Fruit fly (Drosophila melanogaster) whole organism, embryonic: ENCODE data around the gene CG13843.

Source experiments
- Asciz ChIP-seq: fragments of 200-800 bp; sonication (Bioruptor generic); optimal IDR thresholded peaks from 2 replicates; lab custom pipeline; 2017; ENCODE audit warnings: missing biosample characterization, mild to moderate bottlenecking, missing genetic modification characterization, missing genetic modification reagents
- CG10565 ChIP-seq: fragments of 200-800 bp; sonication (Bioruptor generic); optimal IDR thresholded peaks from 3 replicates; lab custom pipeline; 2016; ENCODE audit warnings: missing biosample characterization, mild to moderate bottlenecking, missing genetic modification characterization
- CG12071 ChIP-seq: fragments of 200-800 bp; sonication (Bioruptor generic); optimal IDR thresholded peaks from 3 replicates; lab custom pipeline; 2018; ENCODE audit warnings: missing biosample characterization, mild to moderate bottlenecking, missing genetic modification characterization
- CG12219 ChIP-seq: fragments of 200-800 bp; sonication (Bioruptor generic); optimal IDR thresholded peaks from 3 replicates; lab custom pipeline; 2018; ENCODE audit warnings: missing biosample characterization, mild to moderate bottlenecking, missing genetic modification characterization
- CG13287 ChIP-seq: fragments of 200-800 bp; sonication (Bioruptor generic); IDR thresholded peaks from 2 replicates; pipeline ENCODE4 v1.3.6; 2022; ENCODE audit warnings: missing biosample characterization, missing genetic modification characterization; ENCODE audit not compliant: partially characterized antibody
- CG13424 ChIP-seq: fragments of 200-800 bp; sonication (Bioruptor generic); optimal IDR thresholded peaks from 2 replicates; lab custom pipeline; 2019; ENCODE audit warnings: missing biosample characterization, mild to moderate bottlenecking, missing genetic modification characterization, moderate library complexity
- CG13894 ChIP-seq: fragments of 200-800 bp; sonication (Bioruptor generic); optimal IDR thresholded peaks from 3 replicates; lab custom pipeline; 2018; ENCODE audit warnings: missing biosample characterization, mild to moderate bottlenecking, missing genetic modification characterization, moderate library complexity
- CG14050 ChIP-seq: fragments of 200-800 bp; sonication (Bioruptor generic); IDR thresholded peaks from 3 replicates; pipeline ENCODE4 v1.3.6; 2022; ENCODE audit warnings: missing biosample characterization, missing genetic modification characterization
- CG14860 ChIP-seq: fragments of 200-800 bp; sonication (Bioruptor generic); IDR thresholded peaks from 3 replicates; pipeline ENCODE4 v1.3.6; 2022; ENCODE audit warnings: missing biosample characterization, missing genetic modification characterization; ENCODE audit not compliant: partially characterized antibody
- CG17359 ChIP-seq: fragments of 200-800 bp; sonication (Bioruptor generic); optimal IDR thresholded peaks from 3 replicates; lab custom pipeline; 2018; ENCODE audit warnings: missing biosample characterization, mild to moderate bottlenecking, missing genetic modification characterization, moderate library complexity
- CG1792 ChIP-seq: fragments of 200-800 bp; sonication (Bioruptor generic); optimal IDR thresholded peaks from 2 replicates; lab custom pipeline; 2016; ENCODE audit warnings: missing biosample characterization, missing genetic modification characterization
- CG18619 ChIP-seq: fragments of 200-800 bp; sonication (Bioruptor generic); optimal IDR thresholded peaks from 3 replicates; lab custom pipeline; 2017; ENCODE audit warnings: missing biosample characterization, mild to moderate bottlenecking, missing genetic modification characterization
- CG31441 ChIP-seq: fragments of 200-800 bp; sonication (Bioruptor generic); IDR thresholded peaks from 2 replicates; pipeline ENCODE4 v1.3.6; 2022; ENCODE audit warnings: missing biosample characterization, missing genetic modification characterization
- CG3407 ChIP-seq: fragments of 200-800 bp; sonication (Bioruptor generic); optimal IDR thresholded peaks from 2 replicates; lab custom pipeline; 2018; ENCODE audit warnings: missing biosample characterization, mild to moderate bottlenecking, missing genetic modification characterization
- CG4360 ChIP-seq: fragments of 200-800 bp; sonication (Bioruptor generic); IDR thresholded peaks from 2 replicates; pipeline ENCODE4 v1.3.6; 2022; ENCODE audit warnings: missing biosample characterization, missing genetic modification characterization
- CG6272 ChIP-seq: fragments of 200-800 bp; sonication (Bioruptor generic); IDR thresholded peaks from 2 replicates; pipeline ENCODE4 v1.3.6; 2022; ENCODE audit warnings: missing biosample characterization, missing genetic modification characterization
- CG7556 ChIP-seq: fragments of 200-800 bp; sonication (Bioruptor generic); optimal IDR thresholded peaks from 2 replicates; lab custom pipeline; 2017; ENCODE audit warnings: missing biosample characterization, mild to moderate bottlenecking, missing genetic modification characterization
- CG7745 ChIP-seq: fragments of 200-800 bp; sonication (Bioruptor generic); optimal IDR thresholded peaks from 2 replicates; lab custom pipeline; 2018; ENCODE audit warnings: missing biosample characterization, mild to moderate bottlenecking, missing genetic modification characterization, moderate library complexity
- CG7839 ChIP-seq: fragments of 200-800 bp; sonication (Bioruptor generic); optimal IDR thresholded peaks from 3 replicates; lab custom pipeline; 2018; ENCODE audit warnings: missing biosample characterization, mild to moderate bottlenecking, missing genetic modification characterization, moderate library complexity
- CG8388 ChIP-seq: fragments of 200-800 bp; sonication (Bioruptor generic); optimal IDR thresholded peaks from 2 replicates; lab custom pipeline; 2019; ENCODE audit warnings: missing biosample characterization, mild to moderate bottlenecking, missing genetic modification characterization, moderate library complexity
- CG8478 ChIP-seq: fragments of >200 bp; optimal IDR thresholded peaks from 2 replicates; lab custom pipeline; 2018
- D ChIP-seq, 2 experiments: fragments of 200-800 bp in 1 of 2; fragments of >200 bp in 1 of 2; sonication (Bioruptor generic) in 1 of 2; optimal IDR thresholded peaks; 2 replicates in 1 of 2; 3 replicates in 1 of 2; lab custom pipeline; 2017; ENCODE audit warnings: mild to moderate bottlenecking in 1 of 2, missing biosample characterization in 1 of 2, missing genetic modification characterization in 1 of 2, missing genetic modification reagents in 1 of 2
- D19A ChIP-seq: fragments of 200-800 bp; optimal IDR thresholded peaks from 3 replicates; lab custom pipeline; 2019; ENCODE audit warnings: missing biosample characterization, mild to moderate bottlenecking, missing genetic modification characterization, moderate library complexity
- Dll ChIP-seq: fragments of 200-800 bp; sonication (Bioruptor generic); IDR thresholded peaks from 4 replicates; pipeline ENCODE4 v1.3.6; 2022; ENCODE audit warnings: missing biosample characterization, missing genetic modification characterization; ENCODE audit not compliant: partially characterized antibody
- Dref ChIP-seq: fragments of 200-800 bp; sonication (Bioruptor generic); IDR thresholded peaks from 2 replicates; pipeline ENCODE4 v1.3.6; 2022; ENCODE audit warnings: missing biosample characterization, missing genetic modification characterization
- Hand ChIP-seq: fragments of 200-800 bp; sonication (Bioruptor generic); optimal IDR thresholded peaks from 2 replicates; lab custom pipeline; 2017; ENCODE audit warnings: mild to moderate bottlenecking, missing biosample characterization, missing genetic modification reagents, missing genetic modification characterization
- HmgZ ChIP-seq: fragments of 200-800 bp; sonication (Bioruptor generic); optimal IDR thresholded peaks from 2 replicates; lab custom pipeline; 2018; ENCODE audit warnings: missing biosample characterization, mild to moderate bottlenecking, missing genetic modification characterization
- Jarid2 ChIP-seq: fragments of 200-800 bp; sonication (Bioruptor generic); optimal IDR thresholded peaks from 3 replicates; lab custom pipeline; 2017; ENCODE audit warnings: mild to moderate bottlenecking, missing biosample characterization, missing genetic modification reagents, missing genetic modification characterization
- Myb ChIP-seq: fragments of 200-800 bp; sonication (Bioruptor generic); optimal IDR thresholded peaks from 2 replicates; lab custom pipeline; 2016; ENCODE audit warnings: missing biosample characterization, missing genetic modification characterization
- Nf-YC ChIP-seq: fragments of 200-800 bp; optimal IDR thresholded peaks from 3 replicates; lab custom pipeline; 2019; ENCODE audit warnings: missing biosample characterization, mild to moderate bottlenecking, missing genetic modification characterization, moderate library complexity
- PHDP ChIP-seq: fragments of 200-800 bp; sonication (Bioruptor generic); optimal IDR thresholded peaks from 3 replicates; lab custom pipeline; 2018; ENCODE audit warnings: missing biosample characterization, mild to moderate bottlenecking, missing genetic modification characterization, moderate library complexity
- amos ChIP-seq: fragments of 200-800 bp; sonication (Bioruptor generic); IDR thresholded peaks from 2 replicates; pipeline ENCODE4 v1.3.6; 2022; ENCODE audit warnings: missing biosample characterization, missing genetic modification characterization; ENCODE audit not compliant: partially characterized antibody
- bowl ChIP-seq: fragments of 200-800 bp; sonication (Bioruptor generic); IDR thresholded peaks from 2 replicates; pipeline ENCODE4 v1.3.6; 2022; ENCODE audit warnings: missing biosample characterization, missing genetic modification characterization
- cad ChIP-seq: fragments of >200 bp; optimal IDR thresholded peaks from 2 replicates; lab custom pipeline; 2017; ENCODE audit warnings: missing biosample characterization, missing genetic modification characterization
- cato ChIP-seq: fragments of 200-800 bp; sonication (Bioruptor generic); optimal IDR thresholded peaks from 2 replicates; lab custom pipeline; 2016; ENCODE audit warnings: missing biosample characterization, missing genetic modification characterization, borderline replicate concordance
- chinmo ChIP-seq: fragments of 200-800 bp; sonication (Bioruptor generic); IDR thresholded peaks from 4 replicates; pipeline ENCODE4 v1.3.6; 2022; ENCODE audit warnings: missing biosample characterization, missing genetic modification characterization; ENCODE audit not compliant: partially characterized antibody
- gt ChIP-seq: fragments of 200-800 bp; sonication (Bioruptor generic); IDR thresholded peaks from 2 replicates; pipeline ENCODE4 v1.3.6; 2022; ENCODE audit warnings: missing biosample characterization, missing genetic modification characterization
- lilli ChIP-seq: fragments of 200-800 bp; sonication (Bioruptor generic); optimal IDR thresholded peaks from 3 replicates; lab custom pipeline; 2016; ENCODE audit warnings: missing biosample characterization, missing genetic modification characterization
- onecut ChIP-seq: fragments of 200-800 bp; sonication (Bioruptor generic); IDR thresholded peaks from 2 replicates; pipeline ENCODE4 v1.3.6; 2022; ENCODE audit warnings: missing biosample characterization, missing genetic modification characterization
- prd ChIP-seq, 3 experiments: fragments of >200 bp in 2 of 3; fragments of 200-800 bp in 1 of 3; sonication (Bioruptor generic) in 1 of 3; optimal IDR thresholded peaks in 2 of 3; IDR thresholded peaks in 1 of 3; 2 replicates in 2 of 3; 3 replicates in 1 of 3; pipeline versions ENCODE4 v1.3.6 to Lab custom; 2017 to 2022; ENCODE audit warnings: missing biosample characterization in 1 of 3, missing genetic modification characterization in 1 of 3
- sc ChIP-seq, 3 experiments: fragments of >200 bp in 2 of 3; fragments of 200-800 bp in 1 of 3; sonication (Bioruptor generic) in 1 of 3; optimal IDR thresholded peaks; 2 replicates in 2 of 3; 3 replicates in 1 of 3; lab custom pipeline; 2017; ENCODE audit warnings: mild to moderate bottlenecking in 1 of 3, missing biosample characterization in 1 of 3, missing genetic modification characterization in 1 of 3, missing genetic modification reagents in 1 of 3
- shn ChIP-seq: fragments of 200-800 bp; sonication (Bioruptor generic); optimal IDR thresholded peaks from 3 replicates; lab custom pipeline; 2016; ENCODE audit warnings: missing biosample characterization, missing genetic modification characterization

Gene CG13843

dm6 chr3R:22626842-22627392 is 17.6 kb downstream of the CG13843 start (continued):
- TF ChIP-seq lilli (GFP tag; lab: Kevin White, UChicago), result no peak
- no peak for TF ChIP-seq prd (optimal IDR thresholded peaks at IDR 0.05; lab: Kevin White, UChicago)
- TF ChIP-seq prd (GFP tag; IDR thresholded peaks at IDR 0.05; lab: Robert Waterston, UW), result no peak
- no peak for TF ChIP-seq Hand (GFP tag; lab: Kevin White, UChicago)
- peak; percentile 2 for TF ChIP-seq D19A
- TF ChIP-seq CG13287, result peak; percentile 48
- TF ChIP-seq chinmo, result peak; percentile 93; the same call in 3 of the 4 replicates
- no peak for TF ChIP-seq CG6272 (GFP tag; lab: Robert Waterston, UW)
- no peak for TF ChIP-seq Dref
- TF ChIP-seq CG14050 (GFP tag; lab: Robert Waterston, UW), result no peak
- peak; percentile 37 for TF ChIP-seq CG17359
- TF ChIP-seq CG7839, result peak; percentile 25
- TF ChIP-seq cad (GFP tag; lab: Kevin White, UChicago), result no peak
- 0 out of 4 replicates have a peak, but pooled peaks have one; percentile 16 for TF ChIP-seq Dll (GFP tag; lab: Robert Waterston, UW)
- peak; percentile 49 for TF ChIP-seq D (optimal IDR thresholded peaks at IDR 0.05; lab: Kevin White, UChicago)
- peak; percentile 65 for TF ChIP-seq D (GFP tag; optimal IDR thresholded peaks at IDR 0.05; lab: Kevin White, UChicago)
- TF ChIP-seq CG13424 (tag; lab: Kevin White, UChicago), result peak; percentile 37
- TF ChIP-seq CG7745 (tag; lab: Kevin White, UChicago), result peak; percentile 86
- TF ChIP-seq CG7556 (GFP tag; lab: Kevin White, UChicago), result peak; percentile 24
- TF ChIP-seq gt (GFP tag; lab: Robert Waterston, UW), result no peak
- peak; percentile 57 for TF ChIP-seq PHDP
- no peak for TF ChIP-seq sc (optimal IDR thresholded peaks at IDR 0.05; lab: Kevin White, UChicago)
- TF ChIP-seq sc (GFP tag; optimal IDR thresholded peaks at IDR 0.05; lab: Kevin White, UChicago), result no peak
- TF ChIP-seq CG10565 (GFP tag; lab: Kevin White, UChicago), result no peak
- TF ChIP-seq CG8388, result peak; percentile 7
- peak; percentile 60; the same call in 1 of the 2 replicates for TF ChIP-seq bowl (GFP tag; lab: Robert Waterston, UW)
- TF ChIP-seq cato (GFP tag; lab: Kevin White, UChicago), result no peak
- TF ChIP-seq Jarid2 (GFP tag; lab: Kevin White, UChicago), result peak; percentile 35
- TF ChIP-seq CG13894 (tag; lab: Kevin White, UChicago), result peak; percentile 62
- TF ChIP-seq amos (GFP tag; lab: Robert Waterston, UW), result no peak
- TF ChIP-seq onecut (GFP tag; lab: Robert Waterston, UW), result 0 out of 2 replicates have a peak, but pooled peaks have one; percentile 18
- peak; percentile 77 for TF ChIP-seq HmgZ (tag; lab: Kevin White, UChicago)
- peak; percentile 23 for TF ChIP-seq shn (GFP tag; lab: Kevin White, UChicago)
- TF ChIP-seq Asciz (GFP tag; lab: Kevin White, UChicago), result peak; percentile 76
- TF ChIP-seq CG4360 (GFP tag; lab: Robert Waterston, UW), result peak; percentile 78; the same call in 1 of the 2 replicates
- TF ChIP-seq CG8478, result no peak
- TF ChIP-seq CG12071 (GFP tag; lab: Kevin White, UChicago), result peak; percentile 76
- TF ChIP-seq CG18619, result peak; percentile 55
- peak; percentile 60 for TF ChIP-seq CG3407 (GFP tag; lab: Kevin White, UChicago)
- peak; percentile 10 for TF ChIP-seq Myb (GFP tag; lab: Kevin White, UChicago)
- TF ChIP-seq CG14860, result no peak
- peak; percentile 33 for TF ChIP-seq CG12219
- TF ChIP-seq Nf-YC (tag; lab: Kevin White, UChicago), result peak; percentile 0
- no peak for TF ChIP-seq CG31441 (GFP tag; lab: Robert Waterston, UW)
- TF ChIP-seq CG1792 (GFP tag; lab: Kevin White, UChicago), result no peak
